Fruit fly (Drosophila melanogaster) whole organism, embryonic: ENCODE results near the gene Or30a.
A peak's percentile ranks its signal among the peaks of the same experiment; 100 is the strongest.

Experiments
- BtbVII ChIP-seq: fragments of 200-800 bp; sonication (Bioruptor generic); optimal IDR thresholded peaks from 3 replicates; lab custom pipeline; 2017; ENCODE audit warnings: missing biosample characterization, mild to moderate bottlenecking, missing genetic modification characterization
- CG11398 ChIP-seq: fragments of 200-800 bp; sonication (Bioruptor generic); optimal IDR thresholded peaks from 2 replicates; lab custom pipeline; 2016; ENCODE audit warnings: missing biosample characterization, missing genetic modification characterization
- CG12769 ChIP-seq: fragments of 200-800 bp; sonication (Bioruptor generic); optimal IDR thresholded peaks from 2 replicates; lab custom pipeline; 2019; ENCODE audit warnings: missing biosample characterization, mild to moderate bottlenecking, missing genetic modification characterization, moderate library complexity
- CG14014 ChIP-seq: fragments of 200-800 bp; sonication (Bioruptor generic); IDR thresholded peaks from 2 replicates; pipeline ENCODE4 v1.3.6; 2022; ENCODE audit warnings: missing biosample characterization, missing genetic modification characterization
- CG17802 ChIP-seq: fragments of 200-800 bp; sonication (Bioruptor generic); optimal IDR thresholded peaks from 2 replicates; lab custom pipeline; 2018; ENCODE audit warnings: missing biosample characterization, mild to moderate bottlenecking, missing genetic modification characterization, moderate library complexity
- CG2202 ChIP-seq: fragments of 200-800 bp; sonication (Bioruptor generic); optimal IDR thresholded peaks from 2 replicates; lab custom pipeline; 2018; ENCODE audit warnings: missing biosample characterization, mild to moderate bottlenecking, missing genetic modification characterization
- CG32767 ChIP-seq: fragments of 200-800 bp; sonication (Bioruptor generic); IDR thresholded peaks from 2 replicates; pipeline ENCODE4 v1.3.6; 2022; ENCODE audit warnings: missing biosample characterization, missing genetic modification characterization
- CG34224 ChIP-seq: fragments of 200-800 bp; sonication (Bioruptor generic); IDR thresholded peaks from 3 replicates; pipeline ENCODE4 v1.3.6; 2022; ENCODE audit warnings: missing biosample characterization, missing genetic modification characterization; ENCODE audit not compliant: partially characterized antibody
- CG6272 ChIP-seq: fragments of 200-800 bp; sonication (Bioruptor generic); IDR thresholded peaks from 2 replicates; pipeline ENCODE4 v1.3.6; 2022; ENCODE audit warnings: missing biosample characterization, missing genetic modification characterization
- CG7839 ChIP-seq: fragments of 200-800 bp; sonication (Bioruptor generic); optimal IDR thresholded peaks from 3 replicates; lab custom pipeline; 2018; ENCODE audit warnings: missing biosample characterization, mild to moderate bottlenecking, missing genetic modification characterization, moderate library complexity
- CG8924 ChIP-seq: fragments of 200-800 bp; optimal IDR thresholded peaks from 3 replicates; lab custom pipeline; 2019; ENCODE audit warnings: missing biosample characterization, mild to moderate bottlenecking, missing genetic modification characterization, moderate library complexity
- CG9215 ChIP-seq: fragments of 200-800 bp; sonication (Bioruptor generic); IDR thresholded peaks from 2 replicates; pipeline ENCODE4 v1.3.6; 2022; ENCODE audit warnings: missing biosample characterization, missing genetic modification characterization
- CHES-1-like ChIP-seq: fragments of 200-800 bp; sonication (Bioruptor generic); optimal IDR thresholded peaks from 2 replicates; lab custom pipeline; 2016; ENCODE audit warnings: missing biosample characterization, missing genetic modification characterization
- Dll ChIP-seq: fragments of 200-800 bp; sonication (Bioruptor generic); IDR thresholded peaks from 4 replicates; pipeline ENCODE4 v1.3.6; 2022; ENCODE audit warnings: missing biosample characterization, missing genetic modification characterization; ENCODE audit not compliant: partially characterized antibody
- E2f2 ChIP-seq: fragments of 200-800 bp; sonication (Bioruptor generic); IDR thresholded peaks from 2 replicates; pipeline ENCODE4 v1.3.6; 2022; ENCODE audit warnings: missing biosample characterization, missing genetic modification characterization
- Hand ChIP-seq: fragments of 200-800 bp; sonication (Bioruptor generic); optimal IDR thresholded peaks from 2 replicates; lab custom pipeline; 2017; ENCODE audit warnings: mild to moderate bottlenecking, missing biosample characterization, missing genetic modification reagents, missing genetic modification characterization
- Lpt ChIP-seq: fragments of >200 bp; optimal IDR thresholded peaks from 2 replicates; lab custom pipeline; 2018; ENCODE audit warnings: missing biosample characterization, missing genetic modification characterization
- Mad ChIP-seq: fragments of 200-800 bp; sonication (Bioruptor generic); optimal IDR thresholded peaks from 2 replicates; lab custom pipeline; 2016; ENCODE audit warnings: missing biosample characterization, missing genetic modification characterization
- Med ChIP-seq: fragments of 200-800 bp; sonication (Bioruptor generic); peaks from one replicate; lab custom pipeline; 2016; ENCODE audit warnings: missing biosample characterization, missing genetic modification characterization, mild to moderate bottlenecking, inconsistent platforms, moderate library complexity
- Meics ChIP-seq: fragments of 200-800 bp; sonication (Bioruptor generic); optimal IDR thresholded peaks from 2 replicates; lab custom pipeline; 2017; ENCODE audit warnings: missing biosample characterization, mild to moderate bottlenecking, missing genetic modification characterization
- Myb ChIP-seq: fragments of 200-800 bp; sonication (Bioruptor generic); optimal IDR thresholded peaks from 2 replicates; lab custom pipeline; 2016; ENCODE audit warnings: missing biosample characterization, missing genetic modification characterization
- Nf-YB ChIP-seq: fragments of 200-800 bp; sonication (Bioruptor generic); optimal IDR thresholded peaks from 3 replicates; lab custom pipeline; 2019; ENCODE audit warnings: missing biosample characterization, mild to moderate bottlenecking, missing genetic modification characterization, moderate library complexity
- Oli ChIP-seq: fragments of 200-800 bp; sonication (Bioruptor generic); optimal IDR thresholded peaks from 2 replicates; lab custom pipeline; 2018; ENCODE audit warnings: missing biosample characterization, mild to moderate bottlenecking, missing genetic modification characterization, moderate library complexity
- ase ChIP-seq: fragments of 200-800 bp; sonication (Bioruptor generic); IDR thresholded peaks from 3 replicates; pipeline ENCODE4 v1.3.6; 2022; ENCODE audit warnings: missing biosample characterization, missing genetic modification characterization
- ash1 ChIP-seq: fragments of 200-800 bp; sonication (Bioruptor generic); optimal IDR thresholded peaks from 2 replicates; lab custom pipeline; 2018; ENCODE audit warnings: missing biosample characterization, mild to moderate bottlenecking, missing genetic modification characterization
- bigmax ChIP-seq: fragments of 200-800 bp; sonication (Bioruptor generic); optimal IDR thresholded peaks from 2 replicates; lab custom pipeline; 2018; ENCODE audit warnings: missing biosample characterization, mild to moderate bottlenecking, missing genetic modification characterization
- bowl ChIP-seq: fragments of 200-800 bp; sonication (Bioruptor generic); IDR thresholded peaks from 2 replicates; pipeline ENCODE4 v1.3.6; 2022; ENCODE audit warnings: missing biosample characterization, missing genetic modification characterization
- cad ChIP-seq: fragments of >200 bp; optimal IDR thresholded peaks from 2 replicates; lab custom pipeline; 2017; ENCODE audit warnings: missing biosample characterization, missing genetic modification characterization
- caup ChIP-seq: fragments of 200-800 bp; sonication (Bioruptor generic); optimal IDR thresholded peaks from 3 replicates; lab custom pipeline; 2017; ENCODE audit warnings: missing biosample characterization, mild to moderate bottlenecking, missing genetic modification characterization, moderate library complexity; ENCODE audit not compliant: severe bottlenecking
- crol ChIP-seq: fragments of 200-800 bp; sonication (Bioruptor generic); IDR thresholded peaks from 2 replicates; pipeline ENCODE4 v1.3.6; 2022; ENCODE audit warnings: missing biosample characterization, missing genetic modification characterization
- dm ChIP-seq: fragments of 200-800 bp; sonication (Bioruptor generic); optimal IDR thresholded peaks from 3 replicates; lab custom pipeline; 2016; ENCODE audit warnings: missing biosample characterization, missing genetic modification characterization
- dmrt99B ChIP-seq: fragments of 200-800 bp; sonication (Bioruptor generic); optimal IDR thresholded peaks from 2 replicates; lab custom pipeline; 2018; ENCODE audit warnings: missing biosample characterization, mild to moderate bottlenecking, missing genetic modification characterization, moderate library complexity
- emc ChIP-seq: fragments of 200-800 bp; sonication (Bioruptor generic); optimal IDR thresholded peaks from 2 replicates; lab custom pipeline; 2016; ENCODE audit warnings: missing biosample characterization, missing genetic modification characterization
- eve ChIP-seq, 2 experiments: fragments of >200 bp; optimal IDR thresholded peaks; 2 replicates each; lab custom pipeline; 2017; ENCODE audit warnings: missing biosample characterization in 2 of 2, missing genetic modification characterization in 2 of 2
- gfzf ChIP-seq: fragments of 200-800 bp; sonication (Bioruptor generic); optimal IDR thresholded peaks from 2 replicates; lab custom pipeline; 2016; ENCODE audit warnings: missing biosample characterization, mild to moderate bottlenecking, missing genetic modification characterization, moderate library complexity
- luna ChIP-seq: fragments of 200-800 bp; sonication (Bioruptor generic); optimal IDR thresholded peaks from 2 replicates; lab custom pipeline; 2016; ENCODE audit warnings: missing biosample characterization, missing genetic modification characterization
- mld ChIP-seq: fragments of 200-800 bp; sonication (Bioruptor generic); IDR thresholded peaks from 3 replicates; pipeline ENCODE4 v1.3.6; 2022; ENCODE audit warnings: missing biosample characterization, missing genetic modification characterization; ENCODE audit not compliant: partially characterized antibody
- odd ChIP-seq: fragments of 200-800 bp; sonication (Bioruptor generic); optimal IDR thresholded peaks from 2 replicates; lab custom pipeline; 2017; ENCODE audit warnings: missing biosample characterization, mild to moderate bottlenecking, missing genetic modification characterization
- otp ChIP-seq: fragments of 200-800 bp; sonication (Bioruptor generic); IDR thresholded peaks from 3 replicates; pipeline ENCODE4, ENCODE4 v1.3.6; 2022; ENCODE audit warnings: missing biosample characterization, missing genetic modification characterization
- pb ChIP-seq: fragments of 200-800 bp; sonication (Bioruptor generic); optimal IDR thresholded peaks from 3 replicates; lab custom pipeline; 2016; ENCODE audit warnings: missing biosample characterization, missing genetic modification characterization
- pzg ChIP-seq: fragments of 200-800 bp; sonication (Bioruptor generic); optimal IDR thresholded peaks from 3 replicates; lab custom pipeline; 2018; ENCODE audit warnings: missing biosample characterization, mild to moderate bottlenecking, missing genetic modification characterization, moderate library complexity
- repo ChIP-seq: fragments of 200-800 bp; sonication (Bioruptor generic); optimal IDR thresholded peaks from 2 replicates; lab custom pipeline; 2016; ENCODE audit warnings: missing biosample characterization, missing genetic modification characterization
- sd ChIP-seq: fragments of 200-800 bp; sonication (Bioruptor generic); optimal IDR thresholded peaks from 3 replicates; lab custom pipeline; 2018; ENCODE audit warnings: missing biosample characterization, mild to moderate bottlenecking, missing genetic modification characterization, moderate library complexity
- so ChIP-seq: fragments of 200-800 bp; sonication (Bioruptor generic); IDR thresholded peaks from 3 replicates; pipeline ENCODE4 v1.3.6; 2022; ENCODE audit warnings: missing biosample characterization, missing genetic modification characterization
- vvl ChIP-seq: fragments of 200-800 bp; sonication (Bioruptor generic); IDR thresholded peaks from 2 replicates; pipeline ENCODE4 v1.3.6; 2022; ENCODE audit warnings: missing biosample characterization, missing genetic modification characterization
- yki ChIP-seq: fragments of >200 bp; optimal IDR thresholded peaks from 3 replicates; lab custom pipeline; 2018
- zf30C ChIP-seq: fragments of 200-800 bp; sonication (Bioruptor generic); optimal IDR thresholded peaks from 3 replicates; lab custom pipeline; 2018; ENCODE audit warnings: missing biosample characterization, mild to moderate bottlenecking, missing genetic modification characterization
- zfh1 ChIP-seq: fragments of 200-800 bp; sonication (Bioruptor generic); IDR thresholded peaks from 3 replicates; pipeline ENCODE4 v1.3.6; 2022; ENCODE audit warnings: missing biosample characterization, missing genetic modification characterization

The Or30a gene

DNA sequence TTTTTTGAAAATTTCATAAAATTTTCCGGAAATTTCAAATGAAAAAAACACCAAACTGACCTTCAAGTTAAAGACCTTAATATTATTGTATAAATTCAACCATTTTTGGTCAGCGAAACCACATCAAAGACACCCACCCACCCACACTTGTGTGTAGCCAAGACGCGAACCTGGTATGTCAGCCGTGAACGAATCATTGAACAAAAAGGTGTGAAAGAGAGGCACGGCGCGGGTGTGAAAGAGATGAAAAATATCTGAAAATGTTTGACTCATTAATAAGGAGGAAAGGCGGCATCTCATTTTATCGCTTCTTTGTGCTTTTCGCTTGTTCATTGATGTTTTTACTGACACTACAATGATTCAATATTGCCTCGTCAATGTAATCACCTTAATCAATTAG lies 46.7 kb downstream of the Or30a start (continued):
- TF ChIP-seq gfzf (GFP tag; lab: Kevin White, UChicago), result peak; percentile 37
- TF ChIP-seq CG8924, result peak; percentile 8
- TF ChIP-seq sd (tag; lab: Kevin White, UChicago), result peak; percentile 95
- no peak for TF ChIP-seq Nf-YB (GFP tag; lab: Kevin White, UChicago)
- peak; percentile 11 for TF ChIP-seq pzg (GFP tag; lab: Kevin White, UChicago)
- TF ChIP-seq dmrt99B (tag; lab: Kevin White, UChicago), result no peak
- TF ChIP-seq luna (GFP tag; lab: Kevin White, UChicago), result no peak
- no peak for TF ChIP-seq CG34224
- no peak for TF ChIP-seq repo
- TF ChIP-seq bigmax, result peak; percentile 5
- TF ChIP-seq CG7839 (tag; lab: Kevin White, UChicago), result peak; percentile 13
- no peak for TF ChIP-seq CG9215
- 0 out of 2 replicates have a peak, but pooled peaks have one; percentile 14 for TF ChIP-seq crol
- TF ChIP-seq Hand, result no peak
- no peak for TF ChIP-seq dm (GFP tag; lab: Kevin White, UChicago)

DNA sequence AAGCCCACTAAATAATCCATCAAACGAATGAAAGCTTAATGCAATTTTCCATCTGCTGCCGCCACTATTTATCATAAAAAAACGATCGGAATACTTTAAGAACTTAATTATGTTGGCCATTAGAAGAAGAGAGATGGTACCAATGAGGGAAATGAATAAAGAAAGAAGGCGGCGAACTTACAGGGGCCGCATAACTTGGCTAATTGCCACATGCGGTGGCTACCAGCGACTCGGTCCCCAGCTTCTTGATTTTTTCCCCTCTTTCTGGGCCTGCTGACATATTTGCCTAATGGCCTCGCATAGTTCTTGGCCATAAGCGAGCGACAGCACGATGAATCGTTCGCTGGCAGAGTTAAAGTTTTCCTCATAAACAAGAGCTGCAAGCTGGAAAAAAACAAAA lies 48.5 kb downstream of the Or30a start:
- TF ChIP-seq sd (tag; lab: Kevin White, UChicago) (peak; percentile 91), Meics (GFP tag; lab: Kevin White, UChicago) (no peak), cad (no peak), CG6272 (no peak), so (GFP tag; lab: Robert Waterston, UW) (0 out of 3 replicates have a peak, but pooled peaks have one; percentile 22), Dll (GFP tag; lab: Robert Waterston, UW) (0 out of 4 replicates have a peak, but pooled peaks have one; percentile 27), eve (GFP tag; optimal IDR thresholded peaks at IDR 0.05; lab: Kevin White, UChicago) (no peak), Mad (GFP tag; lab: Kevin White, UChicago) (no peak), ash1 (no peak), pb (GFP tag; lab: Kevin White, UChicago) (no peak), yki (no peak), CHES-1-like (GFP tag; lab: Kevin White, UChicago) (no peak), ase (GFP tag; lab: Robert Waterston, UW) (no peak), mld (no peak), CG32767 (no peak), BtbVII (GFP tag; lab: Kevin White, UChicago) (no peak), Myb (GFP tag; lab: Kevin White, UChicago) (no peak), Lpt (GFP tag; lab: Kevin White, UChicago) (no peak), bowl (GFP tag; lab: Robert Waterston, UW) (no peak), Oli (tag; lab: Kevin White, UChicago) (no peak), crol (0 out of 2 replicates have a peak, but pooled peaks have one; percentile 20), E2f2 (GFP tag; lab: Robert Waterston, UW) (no peak), CG17802 (tag; lab: Kevin White, UChicago) (no peak), odd (GFP tag; lab: Kevin White, UChicago) (no peak), CG14014 (GFP tag; lab: Robert Waterston, UW) (no peak), zfh1 (GFP tag; lab: Robert Waterston, UW) (no peak), Med (GFP tag; lab: Kevin White, UChicago) (peak; percentile 8), CG12769 (tag; lab: Kevin White, UChicago) (peak; percentile 20), vvl (no peak), dmrt99B (tag; lab: Kevin White, UChicago) (no peak), otp (no peak), CG2202 (no peak), zf30C (GFP tag; lab: Kevin White, UChicago) (no peak), caup (GFP tag; lab: Kevin White, UChicago) (no peak), dm (GFP tag; lab: Kevin White, UChicago) (no peak), emc (GFP tag; lab: Kevin White, UChicago) (no peak), CG11398 (GFP tag; lab: Kevin White, UChicago) (no peak)
